Fruit fly (Drosophila melanogaster) whole organism, prepupa: Measurements from ENCODE around the gene Arpc1.

ENCODE experiments used
- CG3032 ChIP-seq: fragments of 200-800 bp; optimal IDR thresholded peaks from 2 replicates; lab custom pipeline; 2019; ENCODE audit warnings: missing biosample characterization, mild to moderate bottlenecking, missing genetic modification characterization, moderate library complexity
- cyc ChIP-seq: fragments of 200-800 bp; sonication (Bioruptor generic); optimal IDR thresholded peaks from 3 replicates; lab custom pipeline; 2016; ENCODE audit warnings: missing biosample characterization, missing genetic modification characterization
- vri ChIP-seq: fragments of 200-800 bp; sonication (Bioruptor generic); optimal IDR thresholded peaks from 3 replicates; lab custom pipeline; 2016; ENCODE audit warnings: missing biosample characterization, mild to moderate bottlenecking, missing genetic modification characterization

DNA sequence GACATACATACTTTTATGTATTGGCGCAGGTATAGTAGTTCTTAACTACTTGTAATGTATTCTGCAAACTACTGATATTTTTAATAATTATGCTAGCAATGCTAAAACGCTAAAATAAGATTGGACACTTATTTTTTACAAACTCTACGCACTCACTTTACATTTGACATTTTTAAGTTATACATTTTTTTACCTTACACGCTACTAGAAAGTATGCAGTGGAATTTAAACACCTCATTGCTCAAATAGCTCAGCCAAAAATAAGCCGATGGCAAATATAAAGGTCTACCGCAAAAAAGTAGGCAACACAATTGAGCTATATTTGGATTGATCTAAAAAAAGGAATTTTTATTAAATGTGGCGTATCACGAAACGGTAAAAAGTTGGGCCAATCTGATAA, 12.5 kb upstream of the Arpc1 start:
- TF ChIP-seq vri (GFP tag; lab: Kevin White, UChicago) (no peak), CG3032 (no peak), cyc (GFP tag; lab: Kevin White, UChicago) (no peak)
